Worm (Caenorhabditis elegans): ENCODE data around the gene rbg-1.

rbg-1 gene

DNA sequence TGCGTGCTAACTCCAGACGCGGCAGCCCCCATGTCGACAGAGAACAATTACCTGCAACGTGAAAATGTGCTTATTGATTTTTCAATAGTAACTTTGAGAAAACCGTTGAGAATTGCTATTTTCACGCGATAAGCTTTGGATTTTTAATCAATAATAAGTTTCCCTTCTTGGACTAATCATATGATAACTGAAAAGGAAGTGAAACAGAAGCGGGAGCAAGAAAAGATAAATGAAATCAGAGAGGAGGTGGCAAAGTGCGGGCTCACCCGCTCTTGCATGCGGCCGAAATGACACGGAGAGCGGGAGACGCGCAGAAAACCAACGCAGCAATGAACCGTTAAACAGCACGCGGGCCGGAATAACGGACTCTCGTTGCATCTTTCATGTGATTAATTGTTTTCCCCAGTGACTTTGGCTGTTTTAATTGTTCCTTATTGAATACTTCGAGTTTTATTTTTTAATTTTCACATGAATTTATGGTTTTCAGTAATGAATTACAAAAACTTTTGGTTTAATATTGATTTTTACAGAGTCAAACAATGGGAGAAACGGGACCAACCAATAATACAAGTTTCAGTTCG, 13.0 kb upstream of the rbg-1 start, which contains the start of the genes flwr-1 and tbc-1:
flwr-1 (minus strand) TSS at position 51 of the 581 bp plus-strand sequence.
tbc-1 (plus strand) TSS at position 531 of the 581 bp plus-strand sequence.
- TF ChIP-seq nhr-237 (tag; optimal IDR thresholded peaks at IDR 0.05) (no peak), nhr-76 (tag; optimal IDR thresholded peaks at IDR 0.05) (no peak), ama-1 (optimal IDR thresholded peaks at IDR 0.05) (no peak), jun-1 (tag; optimal IDR thresholded peaks at IDR 0.05) (no peak), ZK546.5 (tag; optimal IDR thresholded peaks at IDR 0.05) (no peak), nfya-1 (tag; optimal IDR thresholded peaks at IDR 0.05; ENCODE audit: insufficient read depth) (no peak), R02D3.7 (tag; optimal IDR thresholded peaks at IDR 0.05) (no peak), nhr-25 (tag; optimal IDR thresholded peaks at IDR 0.05) (no peak), mml-1 (tag; optimal IDR thresholded peaks at IDR 0.05) (no peak), elt-1 (tag; optimal IDR thresholded peaks at IDR 0.05) (no peak), skn-1 (tag; optimal IDR thresholded peaks at IDR 0.05) (no peak), elt-3 (tag; optimal IDR thresholded peaks at IDR 0.05) (no peak), zag-1 (tag; optimal IDR thresholded peaks at IDR 0.05) (no peak), ceh-16 (tag; optimal IDR thresholded peaks at IDR 0.05) (no peak), hmg-11 (tag; optimal IDR thresholded peaks at IDR 0.05) (peak; percentile 22), pha-4 (tag; optimal IDR thresholded peaks at IDR 0.05) (peak; percentile 45), fkh-10 (GFP tag; optimal IDR thresholded peaks at IDR 0.05) (no peak), lin-39 (tag; optimal IDR thresholded peaks at IDR 0.05) (peak; percentile 76), snpc-4 (tag; optimal IDR thresholded peaks at IDR 0.05) (peak; percentile 27), egl-5 (tag; optimal IDR thresholded peaks at IDR 0.05) (peak; percentile 43), fkh-2 (tag; optimal IDR thresholded peaks at IDR 0.05) (no peak), elt-2 (tag; optimal IDR thresholded peaks at IDR 0.05) (peak; percentile 45), ceh-28 (tag; optimal IDR thresholded peaks at IDR 0.05) (peak; percentile 9), unc-62 (GFP tag; optimal IDR thresholded peaks at IDR 0.05) (no peak), aly-2 (tag; optimal IDR thresholded peaks at IDR 0.05) (no peak), lin-15B (tag; optimal IDR thresholded peaks at IDR 0.05) (peak; percentile 52), mdl-1 (tag; optimal IDR thresholded peaks at IDR 0.05) (no peak), unc-39 (tag; optimal IDR thresholded peaks at IDR 0.05) (no peak), ztf-11 (tag; optimal IDR thresholded peaks at IDR 0.05) (no peak), ceh-9 (tag; optimal IDR thresholded peaks at IDR 0.05) (no peak), ztf-4 (tag; optimal IDR thresholded peaks at IDR 0.05) (no peak)

DNA sequence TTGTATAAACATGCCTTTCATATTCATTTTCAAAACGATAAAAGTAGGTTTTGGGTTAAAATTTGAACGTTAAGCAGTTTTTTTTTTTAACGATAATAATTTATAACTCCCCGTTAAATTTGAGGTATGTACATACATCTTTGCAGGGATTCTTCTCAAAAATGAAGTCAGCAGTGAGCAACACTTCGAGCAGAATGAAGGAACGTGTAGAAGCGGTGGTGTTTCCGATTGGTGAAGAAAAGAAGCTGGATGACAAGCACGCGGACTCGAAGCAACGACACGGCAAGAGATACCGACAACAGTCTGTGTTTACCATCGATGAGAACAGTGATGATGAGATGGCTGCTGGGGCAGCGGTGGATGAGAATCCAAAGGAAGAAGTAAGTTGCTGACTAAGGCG, 10.2 kb upstream of the rbg-1 start:
- TF ChIP-seq fos-1 (tag; optimal IDR thresholded peaks at IDR 0.05) (no peak), mml-1 (tag; optimal IDR thresholded peaks at IDR 0.05) (no peak), nhr-43 (tag; optimal IDR thresholded peaks at IDR 0.05; ENCODE audit: poor library complexity, severe bottlenecking) (no peak), zag-1 (tag; optimal IDR thresholded peaks at IDR 0.05) (no peak), eor-1 (tag; optimal IDR thresholded peaks at IDR 0.05) (no peak), nfya-1 (tag; optimal IDR thresholded peaks at IDR 0.05; ENCODE audit: insufficient read depth) (no peak), fkh-10 (GFP tag; optimal IDR thresholded peaks at IDR 0.05) (no peak), pha-4 (tag; optimal IDR thresholded peaks at IDR 0.05) (no peak), ceh-28 (tag; optimal IDR thresholded peaks at IDR 0.05) (no peak)

DNA sequence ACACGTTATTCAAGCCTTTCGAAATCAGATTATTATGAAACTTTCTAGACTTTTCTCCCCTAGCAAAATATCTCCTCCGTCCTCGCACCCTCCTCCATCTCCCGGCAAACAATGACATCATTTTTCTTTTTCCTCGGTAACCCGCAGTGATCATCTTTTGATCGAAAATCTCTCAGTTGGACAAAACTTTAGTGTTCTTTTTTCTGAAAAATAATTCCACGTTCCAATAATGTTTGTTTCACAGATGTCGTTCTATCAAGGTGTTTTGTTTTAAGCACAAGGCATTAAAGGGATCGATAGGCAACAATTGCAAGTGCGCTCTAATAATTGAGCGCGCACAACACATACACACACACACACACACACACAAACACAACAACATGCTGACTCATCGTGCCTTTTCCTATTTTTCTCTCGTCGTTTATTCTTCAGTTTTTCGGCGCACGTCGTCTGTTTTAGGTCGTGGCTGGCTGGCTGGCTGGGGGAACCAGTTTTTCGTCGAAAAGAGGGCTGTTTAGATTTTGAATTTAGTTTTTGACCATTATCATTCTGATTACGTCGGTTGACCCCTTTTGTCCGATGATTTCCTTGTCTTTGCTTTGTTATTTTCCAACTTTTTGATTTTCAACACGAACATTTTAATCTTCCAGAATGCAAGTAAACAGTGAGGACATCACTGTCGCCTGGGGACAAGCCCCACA, 7.7 kb upstream of the rbg-1 start, which contains the start of gene F20D1.3:
F20D1.3 (plus strand) TSS at position 651 of the 701 bp plus-strand sequence.
- TF ChIP-seq mml-1 (tag; optimal IDR thresholded peaks at IDR 0.05) (no peak), ama-1 (optimal IDR thresholded peaks at IDR 0.05) (peak; percentile 12), nhr-76 (tag; optimal IDR thresholded peaks at IDR 0.05) (no peak), hmg-11 (tag; optimal IDR thresholded peaks at IDR 0.05) (peak; percentile 64), ztf-4 (tag; optimal IDR thresholded peaks at IDR 0.05) (no peak), lin-15B (tag; optimal IDR thresholded peaks at IDR 0.05) (peak; percentile 20), pqm-1 (tag; optimal IDR thresholded peaks at IDR 0.05) (no peak), lsy-12 (tag; optimal IDR thresholded peaks at IDR 0.05) (no peak), skn-1 (tag; optimal IDR thresholded peaks at IDR 0.05) (peak; percentile 49), aly-2 (tag; optimal IDR thresholded peaks at IDR 0.05) (no peak), tbx-2 (tag; optimal IDR thresholded peaks at IDR 0.05) (no peak), eor-1 (tag; optimal IDR thresholded peaks at IDR 0.05) (no peak), fos-1 (tag; optimal IDR thresholded peaks at IDR 0.05) (peak; percentile 95), elt-1 (tag; optimal IDR thresholded peaks at IDR 0.05) (no peak), mdl-1 (tag; optimal IDR thresholded peaks at IDR 0.05) (peak; percentile 9), zag-1 (tag; optimal IDR thresholded peaks at IDR 0.05) (no peak), nhr-43 (tag; optimal IDR thresholded peaks at IDR 0.05; ENCODE audit: poor library complexity, severe bottlenecking) (peak; percentile 41), egl-5 (tag; optimal IDR thresholded peaks at IDR 0.05) (peak; percentile 79), ceh-82 (tag; optimal IDR thresholded peaks at IDR 0.05) (no peak), nfya-1 (tag; optimal IDR thresholded peaks at IDR 0.05; ENCODE audit: insufficient read depth) (peak; percentile 64), ceh-28 (tag; optimal IDR thresholded peaks at IDR 0.05) (peak; percentile 76), nhr-23 (tag; optimal IDR thresholded peaks at IDR 0.05) (peak; percentile 76), ZK546.5 (tag; optimal IDR thresholded peaks at IDR 0.05) (no peak), nhr-67 (tag; optimal IDR thresholded peaks at IDR 0.05) (no peak), pha-4 (tag; optimal IDR thresholded peaks at IDR 0.05) (peak; percentile 55), jun-1 (tag; optimal IDR thresholded peaks at IDR 0.05) (peak; percentile 74), unc-39 (tag; optimal IDR thresholded peaks at IDR 0.05) (no peak), ztf-11 (tag; optimal IDR thresholded peaks at IDR 0.05) (no peak), egl-27 (tag; optimal IDR thresholded peaks at IDR 0.05) (no peak), unc-62 (GFP tag; optimal IDR thresholded peaks at IDR 0.05) (no peak), fkh-10 (GFP tag; optimal IDR thresholded peaks at IDR 0.05) (no peak), nhr-12 (tag; optimal IDR thresholded peaks at IDR 0.05) (no peak), snpc-4 (tag; optimal IDR thresholded peaks at IDR 0.05) (peak; percentile 42), lin-39 (tag; optimal IDR thresholded peaks at IDR 0.05) (peak; percentile 46), nhr-25 (tag; optimal IDR thresholded peaks at IDR 0.05) (peak; percentile 58), daf-12 (tag; optimal IDR thresholded peaks at IDR 0.05) (no peak)
